Worm (Caenorhabditis elegans): Measurements from ENCODE around the gene F20D12.12.

F20D12.12 gene

DNA sequence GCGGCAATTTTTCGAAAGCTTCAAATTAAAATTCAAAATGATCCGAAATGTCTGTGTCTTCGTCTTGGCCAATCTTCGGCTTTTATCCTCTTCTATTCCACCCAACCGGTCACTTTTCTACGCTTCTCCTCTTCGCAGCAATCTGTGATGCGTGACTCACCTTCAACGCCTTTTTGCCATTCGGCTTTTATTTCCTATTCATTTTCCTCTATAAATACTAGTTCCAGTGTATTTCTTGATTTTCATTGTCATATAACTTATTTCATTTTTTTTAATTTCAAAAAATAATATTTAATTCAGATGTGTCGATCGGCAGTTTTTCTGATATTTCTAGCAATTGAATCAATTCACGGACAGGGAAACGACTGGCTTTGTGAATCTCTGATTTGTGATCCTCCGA is 27.1 kb upstream of the F20D12.12 start, which contains the start of gene C49H3.16:
Gene C49H3.16 (plus strand): TSS at position 301 of the 400 bp plus-strand sequence.
- TF ChIP-seq sptf-1 (tag; optimal IDR thresholded peaks at IDR 0.05) (no peak), nhr-12 (tag; optimal IDR thresholded peaks at IDR 0.05) (no peak), zip-8 (tag; optimal IDR thresholded peaks at IDR 0.05) (no peak), drap-1 (GFP tag; optimal IDR thresholded peaks at IDR 0.05) (no peak), mep-1 (tag; optimal IDR thresholded peaks at IDR 0.05) (no peak), nhr-237 (tag; optimal IDR thresholded peaks at IDR 0.05) (no peak), mls-2 (tag; optimal IDR thresholded peaks at IDR 0.05) (no peak)

DNA sequence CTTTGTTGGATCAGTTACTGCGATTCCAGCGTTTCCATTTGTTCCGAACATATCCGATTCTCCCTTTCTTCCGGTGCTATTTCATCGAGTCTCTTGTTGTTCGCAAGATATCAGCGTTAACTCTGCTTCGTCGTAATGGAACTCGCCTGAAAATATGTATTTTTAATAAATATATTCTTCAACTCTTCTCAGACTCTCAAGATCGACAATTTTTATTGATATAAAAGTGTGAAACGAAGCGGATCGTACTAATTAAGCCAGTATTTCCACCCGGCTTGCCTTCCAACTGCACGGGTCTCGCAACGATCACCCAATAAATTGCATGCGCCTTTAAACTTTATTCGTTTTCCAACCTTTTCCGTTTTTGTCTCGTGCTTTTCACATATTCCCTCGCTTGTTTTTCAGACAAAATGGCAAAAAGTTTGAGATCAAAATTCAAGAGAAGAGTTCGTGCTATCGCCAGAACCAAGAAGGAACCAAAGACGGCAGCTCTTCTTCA is 23.2 kb upstream of the F20D12.12 start, which contains the start of the genes xpo-3 and C49H3.3:
Gene xpo-3 (minus strand): TSS at position 51 of the 499 bp plus-strand sequence.
Gene C49H3.3 (plus strand): TSS at position 369 of the 499 bp plus-strand sequence.
- TF ChIP-seq tbx-8 (GFP tag; optimal IDR thresholded peaks at IDR 0.05) (no peak), mep-1 (tag; optimal IDR thresholded peaks at IDR 0.05) (peak; percentile 78), blmp-1 (tag; optimal IDR thresholded peaks at IDR 0.05) (no peak), M03D4.4 (tag; optimal IDR thresholded peaks at IDR 0.05) (no peak), hlh-1 (tag; optimal IDR thresholded peaks at IDR 0.05) (no peak), nhr-2 (tag; optimal IDR thresholded peaks at IDR 0.05) (no peak), zip-8 (tag; optimal IDR thresholded peaks at IDR 0.05) (no peak), nhr-237 (tag; optimal IDR thresholded peaks at IDR 0.05) (no peak), lsy-2 (tag; optimal IDR thresholded peaks at IDR 0.05) (peak; percentile 18), flh-1 (GFP tag; optimal IDR thresholded peaks at IDR 0.05) (no peak), pha-4 (tag; optimal IDR thresholded peaks at IDR 0.05) (no peak), mab-5 (tag; optimal IDR thresholded peaks at IDR 0.05) (no peak), sptf-1 (tag; optimal IDR thresholded peaks at IDR 0.05) (no peak), unc-39 (tag; optimal IDR thresholded peaks at IDR 0.05) (no peak), ceh-83 (GFP tag; optimal IDR thresholded peaks at IDR 0.05) (no peak), unc-120 (tag; optimal IDR thresholded peaks at IDR 0.05; ENCODE audit: poor library complexity, severe bottlenecking) (no peak), unc-62 (GFP tag; optimal IDR thresholded peaks at IDR 0.05) (no peak), lin-32 (GFP tag; optimal IDR thresholded peaks at IDR 0.05) (no peak), ceh-39 (tag; optimal IDR thresholded peaks at IDR 0.05) (no peak), drap-1 (GFP tag; optimal IDR thresholded peaks at IDR 0.05) (no peak), bed-3 (GFP tag; optimal IDR thresholded peaks at IDR 0.05) (no peak), ceh-43 (GFP tag; optimal IDR thresholded peaks at IDR 0.05) (no peak), nhr-76 (tag; optimal IDR thresholded peaks at IDR 0.05) (no peak), sem-2 (GFP tag; optimal IDR thresholded peaks at IDR 0.05) (no peak), snpc-4 (tag; optimal IDR thresholded peaks at IDR 0.05) (no peak), elt-1 (tag; optimal IDR thresholded peaks at IDR 0.05; ENCODE audit: borderline replicate concordance, insufficient read depth) (no peak), cnd-1 (tag; optimal IDR thresholded peaks at IDR 0.05) (no peak), ham-2 (GFP tag; optimal IDR thresholded peaks at IDR 0.05) (peak; percentile 55), nhr-12 (tag; optimal IDR thresholded peaks at IDR 0.05) (no peak), elt-3 (tag; optimal IDR thresholded peaks at IDR 0.05) (no peak), ztf-11 (tag; optimal IDR thresholded peaks at IDR 0.05) (no peak), ces-1 (GFP tag; optimal IDR thresholded peaks at IDR 0.05) (peak; percentile 68), lin-13 (tag; optimal IDR thresholded peaks at IDR 0.05) (peak; percentile 11), mls-2 (tag; optimal IDR thresholded peaks at IDR 0.05) (no peak), nhr-28 (tag; optimal IDR thresholded peaks at IDR 0.05) (no peak)

DNA sequence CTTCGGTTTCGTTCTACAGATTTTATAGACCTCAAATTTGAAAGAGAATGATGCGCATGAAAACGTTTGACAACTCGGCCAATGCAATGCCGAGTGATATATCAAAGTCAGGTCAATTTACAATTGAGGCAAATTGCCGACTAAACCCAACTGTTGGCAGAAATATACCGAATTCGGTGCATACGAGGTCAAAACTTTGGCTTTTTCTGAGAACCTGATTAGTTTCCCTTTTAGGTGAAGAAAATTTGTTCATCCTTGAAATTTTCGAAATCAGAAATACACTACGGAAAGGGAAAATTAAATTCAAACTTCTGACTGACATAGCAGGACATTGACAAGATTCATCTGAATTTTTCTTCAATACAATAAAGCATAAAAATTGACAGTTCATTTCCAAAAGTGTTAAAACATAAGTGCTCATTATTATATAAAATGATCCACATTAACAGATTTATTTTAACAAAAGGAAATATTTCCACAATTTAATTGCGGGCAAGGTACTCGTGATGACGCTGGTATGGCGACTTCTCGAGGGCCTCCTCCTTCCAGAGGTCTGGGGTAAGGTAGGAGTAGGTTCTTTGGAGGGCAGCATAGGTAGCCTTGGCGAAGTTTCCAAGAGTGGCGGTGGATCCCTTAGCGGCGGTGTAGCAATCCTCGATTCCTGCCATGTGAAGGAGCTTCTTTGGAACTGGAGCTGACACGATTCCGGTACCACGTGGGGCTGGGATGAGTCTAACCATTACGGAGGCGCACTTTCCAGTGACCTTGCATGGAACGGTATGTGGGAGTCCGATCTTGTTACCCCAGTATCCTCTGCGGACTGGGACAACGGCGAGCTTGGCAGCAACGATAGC is 22.0 kb upstream of the F20D12.12 start:
- TF ChIP-seq nhr-76 (tag; optimal IDR thresholded peaks at IDR 0.05) (no peak), ces-1 (GFP tag; optimal IDR thresholded peaks at IDR 0.05) (no peak), hlh-1 (tag; optimal IDR thresholded peaks at IDR 0.05) (no peak), nhr-28 (tag; optimal IDR thresholded peaks at IDR 0.05) (no peak), flh-1 (GFP tag; optimal IDR thresholded peaks at IDR 0.05) (no peak), tbx-8 (GFP tag; optimal IDR thresholded peaks at IDR 0.05) (no peak), lin-13 (tag; optimal IDR thresholded peaks at IDR 0.05) (no peak), unc-62 (GFP tag; optimal IDR thresholded peaks at IDR 0.05) (no peak), snpc-4 (tag; optimal IDR thresholded peaks at IDR 0.05) (no peak), mep-1 (tag; optimal IDR thresholded peaks at IDR 0.05) (no peak), mls-2 (tag; optimal IDR thresholded peaks at IDR 0.05) (no peak), ztf-11 (tag; optimal IDR thresholded peaks at IDR 0.05) (no peak), elt-3 (tag; optimal IDR thresholded peaks at IDR 0.05) (no peak), M03D4.4 (tag; optimal IDR thresholded peaks at IDR 0.05) (no peak), ceh-39 (tag; optimal IDR thresholded peaks at IDR 0.05) (no peak), unc-120 (tag; optimal IDR thresholded peaks at IDR 0.05; ENCODE audit: poor library complexity, severe bottlenecking) (no peak), ham-2 (GFP tag; optimal IDR thresholded peaks at IDR 0.05) (no peak), ceh-43 (GFP tag; optimal IDR thresholded peaks at IDR 0.05) (no peak)
